Fruit fly (Drosophila melanogaster): Measurements from ENCODE around the gene CG18508.

CG18508 gene

dm6 chrX:3161542-3162377 is 11.2 kb downstream of the CG18508 start:
- TF ChIP-seq CG12605 (GFP tag; IDR thresholded peaks at IDR 0.05) (peak; percentile 65; the same call in 1 of the 2 replicates), gl (tag; optimal IDR thresholded peaks at IDR 0.05) (peak; percentile 54), rn (GFP tag; IDR thresholded peaks at IDR 0.05) (no peak), CG32121 (GFP tag; IDR thresholded peaks at IDR 0.05) (no peak), D1 (tag; optimal IDR thresholded peaks at IDR 0.05) (no peak), CG17806 (tag; optimal IDR thresholded peaks at IDR 0.05) (peak; percentile 45), CG14655 (GFP tag; optimal IDR thresholded peaks at IDR 0.05) (no peak), CG4496 (GFP tag; IDR thresholded peaks at IDR 0.05) (peak; percentile 22; the same call in 1 of the 3 replicates), Pif1A (GFP tag; optimal IDR thresholded peaks at IDR 0.05) (no peak), fd96Ca (GFP tag; IDR thresholded peaks at IDR 0.05) (peak; percentile 16; the same call in 1 of the 3 replicates), CG15710 (tag; optimal IDR thresholded peaks at IDR 0.05) (peak; percentile 11), CG34367 (tag; optimal IDR thresholded peaks at IDR 0.05) (peak; percentile 40), EcR (GFP tag; optimal IDR thresholded peaks at IDR 0.05) (peak; percentile 70), Ets98B (GFP tag; IDR thresholded peaks at IDR 0.05) (no peak; the same call in 1 of the 2 replicates), CG8301 (tag; optimal IDR thresholded peaks at IDR 0.05) (no peak), Pif1B (GFP tag; optimal IDR thresholded peaks at IDR 0.05) (peak; percentile 2), Snoo (tag; optimal IDR thresholded peaks at IDR 0.05) (no peak), CG13204 (GFP tag; optimal IDR thresholded peaks at IDR 0.05) (peak; percentile 9), CG9948 (tag; optimal IDR thresholded peaks at IDR 0.05) (peak; percentile 19), CG8159 (tag; optimal IDR thresholded peaks at IDR 0.05) (no peak), CG10348 (GFP tag; IDR thresholded peaks at IDR 0.05) (no peak)

dm6 chrX:3158620-3159019 is 14.3 kb downstream of the CG18508 start:
- peak; percentile 51; the same call in 1 of the 2 replicates for TF ChIP-seq CG12605 (GFP tag; IDR thresholded peaks at IDR 0.05)
- TF ChIP-seq gl (tag; optimal IDR thresholded peaks at IDR 0.05): peak; percentile 1
- no peak for TF ChIP-seq fd96Ca (GFP tag; IDR thresholded peaks at IDR 0.05)
- no peak for TF ChIP-seq CG8301 (tag; optimal IDR thresholded peaks at IDR 0.05)
- no peak for TF ChIP-seq Pif1B (GFP tag; optimal IDR thresholded peaks at IDR 0.05)
- no peak for TF ChIP-seq Ets98B (GFP tag; IDR thresholded peaks at IDR 0.05)
- peak; percentile 19 for TF ChIP-seq CG34367 (tag; optimal IDR thresholded peaks at IDR 0.05)
- TF ChIP-seq CG13204 (GFP tag; optimal IDR thresholded peaks at IDR 0.05): peak; percentile 12
- no peak for TF ChIP-seq CG17806 (tag; optimal IDR thresholded peaks at IDR 0.05)
- TF ChIP-seq CG9948 (tag; optimal IDR thresholded peaks at IDR 0.05): no peak
- peak; percentile 6 for TF ChIP-seq CG8159 (tag; optimal IDR thresholded peaks at IDR 0.05)
- no peak for TF ChIP-seq Snoo (tag; optimal IDR thresholded peaks at IDR 0.05)
- TF ChIP-seq CG15710 (tag; optimal IDR thresholded peaks at IDR 0.05): no peak
- TF ChIP-seq CG32121 (GFP tag; IDR thresholded peaks at IDR 0.05): no peak
- TF ChIP-seq CG14655 (GFP tag; optimal IDR thresholded peaks at IDR 0.05): no peak
- TF ChIP-seq Pif1A (GFP tag; optimal IDR thresholded peaks at IDR 0.05): peak; percentile 13
- no peak for TF ChIP-seq D1 (tag; optimal IDR thresholded peaks at IDR 0.05)
- TF ChIP-seq CG4496 (GFP tag; IDR thresholded peaks at IDR 0.05): 0 out of 3 replicates have a peak, but pooled peaks have one; percentile 34
- no peak for TF ChIP-seq rn (GFP tag; IDR thresholded peaks at IDR 0.05)
- no peak for TF ChIP-seq CG10348 (GFP tag; IDR thresholded peaks at IDR 0.05)
- TF ChIP-seq EcR (GFP tag; optimal IDR thresholded peaks at IDR 0.05): no peak

- no peak for TF ChIP-seq CG13204 (GFP tag; optimal IDR thresholded peaks at IDR 0.05)
- no peak for TF ChIP-seq CG8159 (tag; optimal IDR thresholded peaks at IDR 0.05)
- no peak for TF ChIP-seq Snoo (tag; optimal IDR thresholded peaks at IDR 0.05)
- TF ChIP-seq CG32121 (GFP tag; IDR thresholded peaks at IDR 0.05): no peak
- no peak for TF ChIP-seq EcR (GFP tag; optimal IDR thresholded peaks at IDR 0.05)
- TF ChIP-seq Pif1B (GFP tag; optimal IDR thresholded peaks at IDR 0.05): no peak
- TF ChIP-seq fd96Ca (GFP tag; IDR thresholded peaks at IDR 0.05): no peak
- no peak for TF ChIP-seq CG12605 (GFP tag; IDR thresholded peaks at IDR 0.05)
- no peak for TF ChIP-seq CG34367 (tag; optimal IDR thresholded peaks at IDR 0.05)
- no peak for TF ChIP-seq gl (tag; optimal IDR thresholded peaks at IDR 0.05)
- no peak for TF ChIP-seq D1 (tag; optimal IDR thresholded peaks at IDR 0.05)
- no peak for TF ChIP-seq CG15710 (tag; optimal IDR thresholded peaks at IDR 0.05)
- TF ChIP-seq Pif1A (GFP tag; optimal IDR thresholded peaks at IDR 0.05): no peak
- TF ChIP-seq CG17806 (tag; optimal IDR thresholded peaks at IDR 0.05): no peak
- no peak for TF ChIP-seq Ets98B (GFP tag; IDR thresholded peaks at IDR 0.05)
- TF ChIP-seq CG4496 (GFP tag; IDR thresholded peaks at IDR 0.05): no peak
- TF ChIP-seq rn (GFP tag; IDR thresholded peaks at IDR 0.05): no peak
- no peak for TF ChIP-seq CG10348 (GFP tag; IDR thresholded peaks at IDR 0.05)
- no peak for TF ChIP-seq CG9948 (tag; optimal IDR thresholded peaks at IDR 0.05)
Measured at dm6 chrX:3157048-3157703, 15.8 kb downstream of the CG18508 start.

- TF ChIP-seq CG34367 (tag; optimal IDR thresholded peaks at IDR 0.05) (no peak), CG15710 (tag; optimal IDR thresholded peaks at IDR 0.05) (no peak)
Measured at dm6 chrX:3152280-3152679, 20.7 kb downstream of the CG18508 start.

- TF ChIP-seq gl (tag; optimal IDR thresholded peaks at IDR 0.05): no peak
- TF ChIP-seq CG34367 (tag; optimal IDR thresholded peaks at IDR 0.05): no peak
- no peak for TF ChIP-seq CG12605 (GFP tag; IDR thresholded peaks at IDR 0.05)
- TF ChIP-seq Ets98B (GFP tag; IDR thresholded peaks at IDR 0.05): no peak
- no peak for TF ChIP-seq CG17806 (tag; optimal IDR thresholded peaks at IDR 0.05)
- TF ChIP-seq D1 (tag; optimal IDR thresholded peaks at IDR 0.05): no peak
- TF ChIP-seq CG9948 (tag; optimal IDR thresholded peaks at IDR 0.05): no peak
- TF ChIP-seq CG13204 (GFP tag; optimal IDR thresholded peaks at IDR 0.05): no peak
- TF ChIP-seq CG8159 (tag; optimal IDR thresholded peaks at IDR 0.05): no peak
- TF ChIP-seq Pif1A (GFP tag; optimal IDR thresholded peaks at IDR 0.05): no peak
- no peak for TF ChIP-seq CG32121 (GFP tag; IDR thresholded peaks at IDR 0.05)
- no peak for TF ChIP-seq CG8301 (tag; optimal IDR thresholded peaks at IDR 0.05)
Measured at dm6 chrX:3151487-3151818, 21.5 kb downstream of the CG18508 start.
